Fruit fly (Drosophila melanogaster) whole organism, embryonic: Measurements from ENCODE around the gene sgll.
A peak's percentile ranks its signal among the peaks of the same experiment; 100 is the strongest.

Experiments
- Antp ChIP-seq: fragments of 200-800 bp; sonication (Bioruptor generic); optimal IDR thresholded peaks from 3 replicates; lab custom pipeline; 2016; ENCODE audit warnings: missing biosample characterization, missing genetic modification characterization
- BtbVII ChIP-seq: fragments of 200-800 bp; sonication (Bioruptor generic); optimal IDR thresholded peaks from 3 replicates; lab custom pipeline; 2017; ENCODE audit warnings: missing biosample characterization, mild to moderate bottlenecking, missing genetic modification characterization
- CG10959 ChIP-seq: fragments of 200-800 bp; sonication (Bioruptor generic); IDR thresholded peaks from 2 replicates; pipeline ENCODE4 v1.3.6; 2022; ENCODE audit warnings: missing biosample characterization, missing genetic modification characterization
- CG11247 ChIP-seq: fragments of 200-800 bp; sonication (Bioruptor generic); IDR thresholded peaks from 2 replicates; pipeline ENCODE4 v1.3.6; 2022; ENCODE audit warnings: missing biosample characterization, missing genetic modification characterization
- CG11456 ChIP-seq: fragments of 200-800 bp; sonication (Bioruptor generic); IDR thresholded peaks from 3 replicates; pipeline ENCODE4 v1.3.6; 2022; ENCODE audit warnings: missing biosample characterization, missing genetic modification characterization
- CG12236 ChIP-seq: fragments of 200-800 bp; sonication (Bioruptor generic); optimal IDR thresholded peaks from 2 replicates; lab custom pipeline; 2016; ENCODE audit warnings: missing biosample characterization, missing genetic modification characterization
- CG13775 ChIP-seq: fragments of 200-800 bp; sonication (Bioruptor generic); optimal IDR thresholded peaks from 3 replicates; lab custom pipeline; 2017; ENCODE audit warnings: missing biosample characterization, mild to moderate bottlenecking, missing genetic modification characterization
- CG14441 ChIP-seq: fragments of 200-800 bp; sonication (Bioruptor generic); IDR thresholded peaks from 2 replicates; pipeline ENCODE4 v1.3.6; 2022; ENCODE audit warnings: missing biosample characterization, missing genetic modification characterization
- CG18599 ChIP-seq: fragments of 200-800 bp; sonication (Bioruptor generic); optimal IDR thresholded peaks from 3 replicates; lab custom pipeline; 2017; ENCODE audit warnings: missing biosample characterization, missing genetic modification characterization, mild to moderate bottlenecking, moderate library complexity, missing genetic modification reagents
- CG30403 ChIP-seq: fragments of 200-800 bp; sonication (Bioruptor generic); optimal IDR thresholded peaks from 3 replicates; lab custom pipeline; 2016; ENCODE audit warnings: missing biosample characterization, missing genetic modification characterization
- CG31365 ChIP-seq: fragments of 200-800 bp; sonication (Bioruptor generic); optimal IDR thresholded peaks from 2 replicates; lab custom pipeline; 2018; ENCODE audit warnings: missing biosample characterization, mild to moderate bottlenecking, missing genetic modification characterization
- CG31441 ChIP-seq: fragments of 200-800 bp; sonication (Bioruptor generic); IDR thresholded peaks from 2 replicates; pipeline ENCODE4 v1.3.6; 2022; ENCODE audit warnings: missing biosample characterization, missing genetic modification characterization
- CG32772 ChIP-seq: fragments of 200-800 bp; sonication (Bioruptor generic); IDR thresholded peaks from 2 replicates; pipeline ENCODE4 v1.3.6; 2022; ENCODE audit warnings: missing biosample characterization, missing genetic modification characterization
- CG4404 ChIP-seq: fragments of 200-800 bp; sonication (Bioruptor generic); IDR thresholded peaks from 2 replicates; pipeline ENCODE4 v1.3.6; 2022; ENCODE audit warnings: missing biosample characterization, missing genetic modification characterization
- CG6689 ChIP-seq: fragments of 200-800 bp; sonication (Bioruptor generic); IDR thresholded peaks from 2 replicates; pipeline ENCODE4 v1.3.6; 2022; ENCODE audit warnings: missing biosample characterization, missing genetic modification characterization
- CG6765 ChIP-seq: fragments of 200-800 bp; sonication (Bioruptor generic); optimal IDR thresholded peaks from 3 replicates; lab custom pipeline; 2017; ENCODE audit warnings: missing biosample characterization, mild to moderate bottlenecking, missing genetic modification characterization
- CG6813 ChIP-seq: fragments of 200-800 bp; sonication (Bioruptor generic); optimal IDR thresholded peaks from 2 replicates; lab custom pipeline; 2017; ENCODE audit warnings: missing biosample characterization, missing genetic modification characterization, mild to moderate bottlenecking, moderate library complexity, missing genetic modification reagents
- CG6854 ChIP-seq: fragments of 200-800 bp; sonication (Bioruptor generic); optimal IDR thresholded peaks from 3 replicates; lab custom pipeline; 2017; ENCODE audit warnings: missing biosample characterization, mild to moderate bottlenecking, missing genetic modification characterization
- CG7372 ChIP-seq: fragments of 200-800 bp; sonication (Bioruptor generic); IDR thresholded peaks from 2 replicates; pipeline ENCODE4 v1.3.6; 2022; ENCODE audit warnings: missing biosample characterization, missing genetic modification characterization
- CG8290 ChIP-seq, 3 experiments: fragments of 200-800 bp; sonication (Bioruptor generic); optimal IDR thresholded peaks; 2 replicates each; lab custom pipeline; 2016 to 2019; ENCODE audit warnings: missing biosample characterization in 3 of 3, missing genetic modification characterization in 3 of 3, mild to moderate bottlenecking in 2 of 3, moderate library complexity in 1 of 3
- CoRest ChIP-seq: fragments of 200-800 bp; sonication (Bioruptor generic); optimal IDR thresholded peaks from 3 replicates; lab custom pipeline; 2018; ENCODE audit warnings: missing biosample characterization, mild to moderate bottlenecking, missing genetic modification characterization, moderate library complexity
- Deaf1 ChIP-seq: fragments of 200-800 bp; optimal IDR thresholded peaks from 3 replicates; lab custom pipeline; 2019; ENCODE audit warnings: missing biosample characterization, mild to moderate bottlenecking, missing genetic modification characterization, moderate library complexity
- Eip74EF ChIP-seq, 2 experiments: fragments of 200-800 bp in 1 of 2; fragments of >200 bp in 1 of 2; sonication (Bioruptor generic) in 1 of 2; optimal IDR thresholded peaks; 2 replicates each; lab custom pipeline; 2017 to 2019; ENCODE audit warnings: missing biosample characterization in 2 of 2, missing genetic modification characterization in 2 of 2, mild to moderate bottlenecking in 1 of 2, moderate library complexity in 1 of 2
- GATAe ChIP-seq: fragments of 200-800 bp; sonication (Bioruptor generic); conservative IDR thresholded peaks from 2 replicates; pipeline ENCODE4 v1.3.6; 2022; ENCODE audit warnings: missing biosample characterization, missing genetic modification characterization
- Gug ChIP-seq: fragments of 200-800 bp; sonication (Bioruptor generic); IDR thresholded peaks from 4 replicates; pipeline ENCODE4 v1.3.6; 2022; ENCODE audit warnings: missing biosample characterization, missing genetic modification characterization
- Hand ChIP-seq: fragments of 200-800 bp; sonication (Bioruptor generic); optimal IDR thresholded peaks from 2 replicates; lab custom pipeline; 2017; ENCODE audit warnings: mild to moderate bottlenecking, missing biosample characterization, missing genetic modification reagents, missing genetic modification characterization
- Med ChIP-seq: fragments of 200-800 bp; sonication (Bioruptor generic); peaks from one replicate; lab custom pipeline; 2016; ENCODE audit warnings: missing biosample characterization, missing genetic modification characterization, mild to moderate bottlenecking, inconsistent platforms, moderate library complexity
- NC2α ChIP-seq: fragments of 200-800 bp; sonication (Bioruptor generic); optimal IDR thresholded peaks from 2 replicates; lab custom pipeline; 2016; ENCODE audit warnings: missing biosample characterization, missing genetic modification characterization
- NFAT ChIP-seq: fragments of 200-800 bp; sonication (Bioruptor generic); IDR thresholded peaks from 2 replicates; pipeline ENCODE4 v1.3.6; 2022; ENCODE audit warnings: missing biosample characterization, missing genetic modification characterization
- NfI ChIP-seq: fragments of 200-800 bp; sonication (Bioruptor generic); optimal IDR thresholded peaks from 3 replicates; lab custom pipeline; 2018; ENCODE audit warnings: missing biosample characterization, mild to moderate bottlenecking, missing genetic modification characterization, moderate library complexity
- Trl ChIP-seq, 3 experiments: fragments of >200 bp in 2 of 3; fragments of 200-800 bp in 1 of 3; sonication (Bioruptor generic) in 1 of 3; optimal IDR thresholded peaks; 2 replicates in 1 of 3; 3 replicates in 2 of 3; lab custom pipeline; 2016 to 2017; ENCODE audit warnings: missing biosample characterization in 1 of 3, missing genetic modification characterization in 1 of 3
- Xbp1 ChIP-seq: fragments of 200-800 bp; sonication (Bioruptor generic); optimal IDR thresholded peaks from 3 replicates; lab custom pipeline; 2016; ENCODE audit warnings: missing biosample characterization, mild to moderate bottlenecking, missing genetic modification characterization
- al ChIP-seq: fragments of 200-800 bp; sonication (Bioruptor generic); IDR thresholded peaks from 2 replicates; pipeline ENCODE4 v1.3.6; 2022; ENCODE audit warnings: missing biosample characterization, missing genetic modification characterization
- btn ChIP-seq: fragments of 200-800 bp; sonication (Bioruptor generic); optimal IDR thresholded peaks from 2 replicates; lab custom pipeline; 2016; ENCODE audit warnings: missing biosample characterization, missing genetic modification characterization
- dmrt11E ChIP-seq: fragments of 200-800 bp; sonication (Bioruptor generic); optimal IDR thresholded peaks from 3 replicates; lab custom pipeline; 2018; ENCODE audit warnings: missing biosample characterization, mild to moderate bottlenecking, missing genetic modification characterization, moderate library complexity
- dpn ChIP-seq, 2 experiments: fragments of 200-800 bp; sonication (Bioruptor generic); optimal IDR thresholded peaks; 3 replicates each; lab custom pipeline; 2016; ENCODE audit warnings: missing biosample characterization in 2 of 2, missing genetic modification characterization in 2 of 2
- emc ChIP-seq: fragments of 200-800 bp; sonication (Bioruptor generic); optimal IDR thresholded peaks from 2 replicates; lab custom pipeline; 2016; ENCODE audit warnings: missing biosample characterization, missing genetic modification characterization
- ems ChIP-seq: fragments of 200-800 bp; sonication (Bioruptor generic); optimal IDR thresholded peaks from 3 replicates; lab custom pipeline; 2016; ENCODE audit warnings: missing biosample characterization, missing genetic modification characterization
- hkb ChIP-seq, 2 experiments: fragments of 200-800 bp in 1 of 2; fragments of >200 bp in 1 of 2; sonication (Bioruptor generic) in 1 of 2; IDR thresholded peaks in 1 of 2; optimal IDR thresholded peaks in 1 of 2; 2 replicates each; pipeline versions ENCODE4 v1.3.6 to Lab custom; 2017 to 2022; ENCODE audit warnings: missing biosample characterization in 1 of 2, missing genetic modification characterization in 1 of 2
- insv ChIP-seq, 2 experiments: fragments of 200-800 bp; sonication (Bioruptor generic); optimal IDR thresholded peaks; 3 replicates each; lab custom pipeline; 2016 to 2018; ENCODE audit warnings: missing biosample characterization in 2 of 2, missing genetic modification characterization in 2 of 2
- inv ChIP-seq: fragments of 200-800 bp; sonication (Bioruptor generic); IDR thresholded peaks from 2 replicates; pipeline ENCODE4 v1.3.6; 2022; ENCODE audit warnings: missing biosample characterization, missing genetic modification characterization; ENCODE audit not compliant: partially characterized antibody
- jumu ChIP-seq: fragments of 200-800 bp; sonication (Bioruptor generic); optimal IDR thresholded peaks from 3 replicates; lab custom pipeline; 2016; ENCODE audit warnings: missing biosample characterization, missing genetic modification characterization
- lola ChIP-seq, 3 experiments: fragments of >200 bp in 2 of 3; fragments of 200-800 bp in 1 of 3; sonication (Bioruptor generic) in 1 of 3; optimal IDR thresholded peaks; 2 replicates each; lab custom pipeline; 2017 to 2019; ENCODE audit warnings: missing biosample characterization in 3 of 3, missing genetic modification characterization in 3 of 3, mild to moderate bottlenecking in 1 of 3, moderate library complexity in 1 of 3
- nau ChIP-seq: fragments of 200-800 bp; sonication (Bioruptor generic); optimal IDR thresholded peaks from 3 replicates; lab custom pipeline; 2017; ENCODE audit warnings: missing biosample characterization, mild to moderate bottlenecking, missing genetic modification characterization, missing genetic modification reagents
- org-1 ChIP-seq: fragments of 200-800 bp; sonication (Bioruptor generic); optimal IDR thresholded peaks from 2 replicates; lab custom pipeline; 2017; ENCODE audit warnings: missing biosample characterization, missing genetic modification characterization
- psq ChIP-seq: fragments of 200-800 bp; sonication (Bioruptor generic); optimal IDR thresholded peaks from 2 replicates; lab custom pipeline; 2017; ENCODE audit warnings: missing biosample characterization, missing genetic modification characterization
- twi ChIP-seq: fragments of 200-800 bp; optimal IDR thresholded peaks from 2 replicates; lab custom pipeline; 2019; ENCODE audit warnings: missing biosample characterization, mild to moderate bottlenecking, missing genetic modification characterization, moderate library complexity
- usp ChIP-seq: fragments of >200 bp; optimal IDR thresholded peaks from 2 replicates; lab custom pipeline; 2017; ENCODE audit warnings: missing biosample characterization, missing genetic modification characterization

Gene sgll

dm6 chr3R:7813518-7813917 is 3.2 kb downstream of the sgll start:
- no peak for TF ChIP-seq CG12236
- TF ChIP-seq CG6689: no peak
- TF ChIP-seq CG8290 (GFP tag; optimal IDR thresholded peaks at IDR 0.05; lab: Kevin White, UChicago): no peak
- TF ChIP-seq CG8290 (tag; optimal IDR thresholded peaks at IDR 0.05; lab: Kevin White, UChicago): no peak
- TF ChIP-seq Trl (optimal IDR thresholded peaks at IDR 0.05; lab: Kevin White, UChicago): peak; percentile 33 to 48
- TF ChIP-seq Trl (GFP tag; optimal IDR thresholded peaks at IDR 0.05; lab: Kevin White, UChicago): no peak
- no peak for TF ChIP-seq CG18599 (GFP tag; lab: Kevin White, UChicago)
- TF ChIP-seq CG14441 (GFP tag; lab: Robert Waterston, UW): no peak
- peak; percentile 48 for TF ChIP-seq Deaf1
- TF ChIP-seq CG10959: no peak
- no peak for TF ChIP-seq GATAe (GFP tag; lab: Robert Waterston, UW)
- TF ChIP-seq psq: peak; percentile 73
- TF ChIP-seq CG11247 (GFP tag; lab: Robert Waterston, UW): no peak
- TF ChIP-seq usp (GFP tag; lab: Kevin White, UChicago): no peak
- no peak for TF ChIP-seq NfI (GFP tag; lab: Kevin White, UChicago)
- TF ChIP-seq CoRest (tag; lab: Kevin White, UChicago): no peak
- no peak for TF ChIP-seq emc (GFP tag; lab: Kevin White, UChicago)
- TF ChIP-seq Eip74EF (GFP tag; optimal IDR thresholded peaks at IDR 0.05; lab: Kevin White, UChicago): no peak
- no peak for TF ChIP-seq CG11456 (GFP tag; lab: Robert Waterston, UW)

DNA sequence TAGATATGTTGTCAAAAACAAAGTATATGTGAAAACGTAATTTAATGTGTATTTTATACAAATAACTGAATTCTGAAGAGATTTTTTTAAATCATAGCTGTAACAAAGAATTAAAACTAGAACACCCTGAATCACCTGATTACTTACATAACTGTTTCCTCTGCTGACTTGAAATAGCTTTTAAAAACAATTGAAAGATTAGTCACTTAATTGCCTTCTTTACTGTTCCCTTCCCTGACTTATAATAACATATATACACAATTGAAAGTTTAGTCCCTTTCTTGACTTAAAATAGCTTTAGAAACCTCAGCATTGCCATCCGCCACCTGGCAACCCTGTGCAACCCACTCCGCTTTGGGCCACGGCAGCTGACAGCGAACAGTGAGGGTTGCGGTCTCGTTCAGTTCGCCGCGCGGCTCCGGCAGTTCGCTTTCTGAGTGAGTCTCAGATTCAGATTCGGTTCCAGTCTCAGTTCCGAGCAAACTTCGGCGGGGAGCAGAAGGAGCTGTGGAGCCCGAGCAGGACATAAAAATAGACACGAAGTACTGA is 3.7 kb downstream of the sgll start, which contains the start of gene CG34384:
CG34384 (plus strand) TSS at position 381 of the 549 bp plus-strand sequence.
- TF ChIP-seq Xbp1 (GFP tag; lab: Kevin White, UChicago): peak; percentile 40
- TF ChIP-seq usp (GFP tag; lab: Kevin White, UChicago): no peak
- TF ChIP-seq dpn (GFP tag; optimal IDR thresholded peaks at IDR 0.05; lab: Kevin White, UChicago): peak; percentile 36 to 54
- peak; percentile 9 for TF ChIP-seq dmrt11E (tag; lab: Kevin White, UChicago)
- TF ChIP-seq CG31441 (GFP tag; lab: Robert Waterston, UW): peak; percentile 68
- TF ChIP-seq ems (GFP tag; lab: Kevin White, UChicago): peak; percentile 38
- peak; percentile 33 for TF ChIP-seq btn
- TF ChIP-seq nau (GFP tag; lab: Kevin White, UChicago): peak; percentile 57
- no peak for TF ChIP-seq lola (GFP tag; optimal IDR thresholded peaks at IDR 0.05; lab: Kevin White, UChicago)
- no peak for TF ChIP-seq NC2α (GFP tag; lab: Kevin White, UChicago)
- no peak for TF ChIP-seq al (GFP tag; lab: Robert Waterston, UW)
- peak; percentile 45 for TF ChIP-seq jumu
- TF ChIP-seq hkb (optimal IDR thresholded peaks at IDR 0.05; lab: Kevin White, UChicago): no peak
- TF ChIP-seq hkb (GFP tag; IDR thresholded peaks at IDR 0.05; lab: Robert Waterston, UW): peak; percentile 41; the same call in 1 of the 2 replicates
- TF ChIP-seq org-1 (GFP tag; lab: Kevin White, UChicago): peak; percentile 72
- no peak for TF ChIP-seq CG32772
- TF ChIP-seq Med (GFP tag; lab: Kevin White, UChicago): peak; percentile 78
- no peak for TF ChIP-seq inv (GFP tag; lab: Robert Waterston, UW)
- TF ChIP-seq insv (GFP tag; optimal IDR thresholded peaks at IDR 0.05; lab: Kevin White, UChicago): peak in 1 of 2 experiments; percentile 28
- 0 out of 2 replicates have a peak, but pooled peaks have one; percentile 16 for TF ChIP-seq CG4404 (GFP tag; lab: Robert Waterston, UW)
- TF ChIP-seq CG6813: peak; percentile 50
- peak; percentile 56 for TF ChIP-seq CG13775 (GFP tag; lab: Kevin White, UChicago)
- TF ChIP-seq CG30403: peak; percentile 75
- no peak for TF ChIP-seq CG31365 (tag; lab: Kevin White, UChicago)
- peak; percentile 65; the same call in 2 of the 4 replicates for TF ChIP-seq Gug (GFP tag; lab: Robert Waterston, UW)
- no peak for TF ChIP-seq CG7372 (GFP tag; lab: Robert Waterston, UW)
- peak; percentile 66 for TF ChIP-seq Hand
- TF ChIP-seq CG6854: peak; percentile 65
- TF ChIP-seq twi: no peak
- TF ChIP-seq BtbVII (GFP tag; lab: Kevin White, UChicago): peak; percentile 71
- TF ChIP-seq CG6765 (GFP tag; lab: Kevin White, UChicago): peak; percentile 65
- TF ChIP-seq NFAT: peak; percentile 41; the same call in 1 of the 2 replicates
- TF ChIP-seq Antp (GFP tag; lab: Kevin White, UChicago): peak; percentile 40
